Worm (Caenorhabditis elegans): ENCODE data around the gene clec-88.
A peak's percentile ranks its signal among the peaks of the same experiment; 100 is the strongest.

The clec-88 gene

DNA sequence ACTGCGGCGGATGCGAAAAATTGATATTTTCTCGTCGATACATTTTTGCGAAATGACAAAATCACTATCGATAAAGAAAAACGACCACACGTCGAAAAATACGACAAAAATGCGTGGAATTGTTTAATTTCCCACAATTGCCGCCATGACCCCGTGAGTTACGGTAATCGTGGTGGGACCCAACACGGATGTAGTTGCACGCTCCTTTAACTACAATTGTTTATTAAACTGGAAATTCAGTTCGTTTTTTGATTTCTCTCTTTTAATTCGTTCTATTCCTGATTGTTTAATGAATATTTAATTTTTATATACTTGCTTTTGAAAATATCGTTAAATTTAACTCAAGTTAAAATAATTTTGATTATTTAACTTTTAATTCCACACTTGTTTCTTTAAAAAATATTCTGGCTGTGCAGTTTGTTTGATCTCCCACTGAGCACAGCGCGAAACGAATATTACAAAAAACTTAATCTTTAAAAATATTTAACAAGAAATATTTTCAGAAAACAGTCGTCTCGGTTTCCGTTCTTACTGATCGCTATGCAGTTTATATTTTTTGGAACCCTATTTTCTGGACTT is at the start of gene clec-88, which contains the start of gene ani-2:
TSS of gene clec-88 (plus strand) at position 486 of the 579 bp plus-strand sequence.
TSS of gene ani-2 (minus strand) at position 131 of the 579 bp plus-strand sequence.
- TF ChIP-seq nhr-25 (tag; optimal IDR thresholded peaks at IDR 0.05) (no peak), snpc-4 (tag; optimal IDR thresholded peaks at IDR 0.05) (no peak), sma-9 (GFP tag; optimal IDR thresholded peaks at IDR 0.05) (no peak), sma-9 (tag; optimal IDR thresholded peaks at IDR 0.05) (no peak), R02D3.7 (tag; optimal IDR thresholded peaks at IDR 0.05) (no peak), C34F6.9 (tag; optimal IDR thresholded peaks at IDR 0.05) (no peak), ama-1 (optimal IDR thresholded peaks at IDR 0.05) (no peak)

DNA sequence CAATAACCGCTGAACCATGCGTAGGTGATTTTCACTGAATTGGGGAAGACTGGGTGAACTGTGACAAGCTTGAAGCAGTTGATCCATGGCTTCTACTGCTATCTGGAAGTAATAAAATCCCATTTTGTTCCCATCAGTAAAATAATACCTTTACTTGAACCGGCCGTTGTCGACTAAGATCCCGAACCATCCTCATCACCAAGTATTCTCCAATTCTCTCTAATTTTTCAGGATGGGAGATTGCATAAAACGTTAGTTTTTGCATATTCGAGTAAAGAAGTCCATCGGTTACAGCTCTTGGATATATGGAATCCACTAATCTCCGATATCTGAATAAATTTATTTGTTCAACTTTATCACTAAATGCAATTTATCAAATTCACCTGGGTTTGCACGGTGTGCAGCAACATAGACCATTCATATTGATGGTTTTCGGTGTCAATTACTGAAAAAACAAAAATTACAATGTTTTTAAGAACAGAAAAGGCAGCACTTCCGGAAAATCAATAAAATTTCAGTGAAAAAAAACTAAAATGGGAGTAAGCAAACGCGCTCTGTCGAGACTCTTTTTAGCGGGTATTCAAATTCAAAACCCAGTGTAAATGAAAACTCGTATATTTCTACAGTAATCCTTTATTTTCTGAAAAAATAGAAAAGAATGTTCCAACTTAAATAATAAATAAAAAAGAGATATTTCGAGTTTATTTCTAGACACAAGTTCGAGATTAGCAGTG is 44.7 kb upstream of the clec-88 start, which contains the start of gene efr-3:
TSS of gene efr-3 (minus strand) at position 505 of the 734 bp plus-strand sequence.
- TF ChIP-seq ama-1 (optimal IDR thresholded peaks at IDR 0.05) (no peak), lin-39 (tag; optimal IDR thresholded peaks at IDR 0.05) (no peak), ceh-16 (tag; optimal IDR thresholded peaks at IDR 0.05) (no peak), unc-55 (GFP tag; optimal IDR thresholded peaks at IDR 0.05) (peak; percentile 86), unc-62 (GFP tag; optimal IDR thresholded peaks at IDR 0.05) (no peak), alr-1 (tag; optimal IDR thresholded peaks at IDR 0.05) (no peak), sem-4 (tag; optimal IDR thresholded peaks at IDR 0.05) (no peak), nhr-237 (tag; optimal IDR thresholded peaks at IDR 0.05) (no peak), mbf-1 (tag; optimal IDR thresholded peaks at IDR 0.05) (no peak), ztf-1 (GFP tag; conservative IDR thresholded peaks at IDR 0.05) (no peak), dmd-4 (tag; optimal IDR thresholded peaks at IDR 0.05) (no peak), skn-1 (tag; optimal IDR thresholded peaks at IDR 0.05) (no peak), elt-3 (tag; optimal IDR thresholded peaks at IDR 0.05) (no peak), nhr-129 (tag; optimal IDR thresholded peaks at IDR 0.05) (no peak), F13H6.1 (tag; optimal IDR thresholded peaks at IDR 0.05) (no peak), nhr-11 (tag; optimal IDR thresholded peaks at IDR 0.05) (no peak), sma-9 (GFP tag; optimal IDR thresholded peaks at IDR 0.05) (peak; percentile 16), sma-9 (tag; optimal IDR thresholded peaks at IDR 0.05) (no peak), ztf-4 (tag; optimal IDR thresholded peaks at IDR 0.05) (no peak), mab-5 (tag; optimal IDR thresholded peaks at IDR 0.05) (peak; percentile 41), blmp-1 (tag; optimal IDR thresholded peaks at IDR 0.05; ENCODE audit: insufficient read depth) (no peak), nhr-6 (tag; optimal IDR thresholded peaks at IDR 0.05) (no peak), egl-27 (tag; optimal IDR thresholded peaks at IDR 0.05) (no peak), elt-1 (tag; optimal IDR thresholded peaks at IDR 0.05) (no peak), lsy-2 (tag; optimal IDR thresholded peaks at IDR 0.05) (peak; percentile 58 to 79), C34F6.9 (tag; optimal IDR thresholded peaks at IDR 0.05) (peak; percentile 78), nhr-12 (tag; optimal IDR thresholded peaks at IDR 0.05) (no peak), nhr-23 (tag; optimal IDR thresholded peaks at IDR 0.05) (no peak), ceh-82 (tag; optimal IDR thresholded peaks at IDR 0.05) (no peak), ZK546.5 (tag; optimal IDR thresholded peaks at IDR 0.05) (no peak), ztf-11 (tag; optimal IDR thresholded peaks at IDR 0.05) (no peak), crh-2 (tag; optimal IDR thresholded peaks at IDR 0.05) (peak; percentile 56), nhr-10 (tag; optimal IDR thresholded peaks at IDR 0.05) (no peak), sma-3 (GFP tag; optimal IDR thresholded peaks at IDR 0.05) (no peak), fos-1 (tag; optimal IDR thresholded peaks at IDR 0.05) (no peak), R02D3.7 (tag; optimal IDR thresholded peaks at IDR 0.05) (no peak), lin-13 (GFP tag; optimal IDR thresholded peaks at IDR 0.05) (peak; percentile 46), mdl-1 (tag; optimal IDR thresholded peaks at IDR 0.05) (no peak), gmeb-1 (tag; optimal IDR thresholded peaks at IDR 0.05) (peak; percentile 92), nhr-25 (tag; optimal IDR thresholded peaks at IDR 0.05) (no peak), unc-39 (tag; optimal IDR thresholded peaks at IDR 0.05) (no peak), zag-1 (tag; optimal IDR thresholded peaks at IDR 0.05) (no peak), Y55F3AM.14 (GFP tag; optimal IDR thresholded peaks at IDR 0.05) (no peak), aly-2 (tag; optimal IDR thresholded peaks at IDR 0.05) (no peak), peb-1 (tag; optimal IDR thresholded peaks at IDR 0.05) (no peak), nhr-21 (tag; optimal IDR thresholded peaks at IDR 0.05) (no peak), snpc-4 (tag; optimal IDR thresholded peaks at IDR 0.05) (no peak)

All from whole organism, L2 larva.